Worm (Caenorhabditis elegans) whole organism, L4/young adult: Measurements from ENCODE around the gene ucr-1.

ENCODE experiments used
- W03F9.2 ChIP-seq: fragments of 150-350 bp; optimal IDR thresholded peaks from 2 replicates; lab custom pipeline; 2014; ENCODE audit warnings: missing biosample characterization, missing genetic modification characterization
- dao-5 ChIP-seq: sonication (generic microtip); optimal IDR thresholded peaks from 2 replicates; lab custom pipeline; 2016; ENCODE audit warnings: missing genotype, missing genetic modification characterization, moderate library complexity, missing compliant biosample characterization
- him-1 ChIP-seq: sonication (generic microtip); optimal IDR thresholded peaks from 2 replicates; lab custom pipeline; 2016; ENCODE audit warnings: missing genotype, missing genetic modification reagents, missing genetic modification characterization, missing compliant biosample characterization

DNA sequence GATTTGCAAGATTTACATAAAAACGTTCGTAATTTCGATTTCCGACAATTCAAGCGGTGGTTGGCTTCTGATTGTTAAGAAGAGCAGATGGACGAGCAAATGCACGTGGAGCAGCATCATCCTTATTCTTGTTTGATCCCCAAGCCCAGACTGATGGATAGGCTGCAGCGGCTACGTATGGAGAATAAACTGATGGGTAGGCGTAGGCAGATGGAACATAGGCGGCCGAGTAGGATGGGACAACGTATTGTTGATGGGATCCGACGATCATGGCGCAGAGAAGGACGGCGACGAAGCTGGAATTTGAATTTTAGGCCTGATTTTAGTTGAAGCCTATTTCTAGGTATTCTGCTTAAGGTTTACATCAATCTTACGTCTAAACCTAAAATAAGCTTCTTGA is 23.7 kb upstream of the ucr-1 start:
- TF ChIP-seq dao-5 (tag; lab: Kevin White, UChicago) = no peak
- TF ChIP-seq him-1 (tag; lab: Kevin White, UChicago) = no peak
- TF ChIP-seq W03F9.2 (tag; lab: Kevin White, UChicago) = no peak
